Worm (Caenorhabditis elegans) whole organism, L1 larva: ENCODE measurements around the gene C17F4.12.

Experiments used
- C34B4.2 ChIP-seq: sonication (generic microtip); optimal IDR thresholded peaks from 2 replicates; lab custom pipeline; 2017; ENCODE audit warnings: mild to moderate bottlenecking, missing genetic modification characterization, missing compliant biosample characterization
- Y116A8C.19 ChIP-seq: sonication (generic microtip); optimal IDR thresholded peaks from 2 replicates; lab custom pipeline; 2016; ENCODE audit warnings: missing compliant biosample characterization, missing genetic modification characterization, borderline replicate concordance
- aha-1 ChIP-seq: fragments of 150-350 bp; optimal IDR thresholded peaks from 2 replicates; lab custom pipeline; 2014; ENCODE audit warnings: missing biosample characterization, missing genetic modification characterization
- aly-2 ChIP-seq: fragments of 150-350 bp; optimal IDR thresholded peaks from 2 replicates; lab custom pipeline; 2014; ENCODE audit warnings: missing biosample characterization, missing genetic modification characterization
- ama-1 ChIP-seq: fragments of 150-350 bp; optimal IDR thresholded peaks from 2 replicates; lab custom pipeline; 2014
- ceh-63 ChIP-seq: fragments of 200-800 bp; sonication (Bioruptor generic); optimal IDR thresholded peaks from 2 replicates; lab custom pipeline; 2018; ENCODE audit warnings: mild to moderate bottlenecking, missing genetic modification characterization, missing compliant biosample characterization
- ceh-82 ChIP-seq, 3 experiments: fragments of 150-350 bp in 1 of 3; sonication (generic microtip) in 2 of 3; optimal IDR thresholded peaks; 2 replicates each; lab custom pipeline; 2014 to 2017; ENCODE audit warnings: missing biosample characterization in 3 of 3, missing genetic modification characterization in 3 of 3
- ceh-88 ChIP-seq: fragments of 200-800 bp; sonication (Bioruptor generic); IDR thresholded peaks from 2 replicates; pipeline ENCODE4 v1.3.6; 2022; ENCODE audit warnings: missing genetic modification characterization, missing compliant biosample characterization
- ceh-90 ChIP-seq: sonication (generic microtip); optimal IDR thresholded peaks from 2 replicates; lab custom pipeline; 2016; ENCODE audit warnings: missing genetic modification characterization, missing compliant biosample characterization
- ces-1 ChIP-seq: fragments of 150-350 bp; optimal IDR thresholded peaks from 2 replicates; lab custom pipeline; 2014; ENCODE audit warnings: missing biosample characterization, missing genetic modification reagents, missing genetic modification characterization
- efl-1 ChIP-seq, 4 experiments: fragments of 150-350 bp; optimal IDR thresholded peaks in 3 of 4; peaks in 1 of 4; 1 replicate in 1 of 4; 2 replicates in 3 of 4; lab custom pipeline; 2014; ENCODE audit warnings: missing biosample characterization in 2 of 4, missing genetic modification characterization in 2 of 4, missing genetic modification reagents in 2 of 4
- egl-13 ChIP-seq: sonication (generic microtip); optimal IDR thresholded peaks from 2 replicates; lab custom pipeline; 2016; ENCODE audit warnings: missing genotype, missing genetic modification reagents, missing genetic modification characterization, missing compliant biosample characterization
- egl-27 ChIP-seq, 2 experiments: fragments of 150-350 bp in 1 of 2; sonication (generic microtip); optimal IDR thresholded peaks; 3 replicates each; lab custom pipeline; 2017 to 2018; ENCODE audit warnings: missing biosample characterization in 2 of 2, missing genetic modification characterization in 2 of 2, missing genetic modification reagents in 2 of 2
- elt-2 ChIP-seq: sonication (generic microtip); optimal IDR thresholded peaks from 2 replicates; lab custom pipeline; 2016; ENCODE audit warnings: missing genetic modification characterization, mild to moderate bottlenecking, inconsistent platforms, missing compliant biosample characterization, missing genetic modification reagents
- elt-3 ChIP-seq, 6 experiments: fragments of 150-350 bp in 1 of 6; sonication (generic microtip); optimal IDR thresholded peaks; 2 replicates each; lab custom pipeline; 2017 to 2018; ENCODE audit warnings: missing biosample characterization in 6 of 6, missing genetic modification characterization in 6 of 6, inconsistent platforms in 1 of 6
- fos-1 ChIP-seq: fragments of 150-350 bp; optimal IDR thresholded peaks from 2 replicates; lab custom pipeline; 2014; ENCODE audit warnings: missing biosample characterization, missing genetic modification characterization
- hlh-17 ChIP-seq: fragments of 200-800 bp; sonication (Bioruptor generic); optimal IDR thresholded peaks from 2 replicates; lab custom pipeline; 2018; ENCODE audit warnings: missing genetic modification characterization, mild to moderate bottlenecking, missing compliant biosample characterization, moderate library complexity, borderline replicate concordance
- irx-1 ChIP-seq: sonication (generic microtip); optimal IDR thresholded peaks from 2 replicates; lab custom pipeline; 2016; ENCODE audit warnings: missing genetic modification characterization, missing compliant biosample characterization
- lin-14 ChIP-seq: fragments of 200-800 bp; sonication (Bioruptor generic); optimal IDR thresholded peaks from 2 replicates; lab custom pipeline; 2018; ENCODE audit warnings: mild to moderate bottlenecking, missing genetic modification characterization, moderate library complexity, missing compliant biosample characterization
- lin-15B ChIP-seq: fragments of 150-350 bp; sonication (generic microtip); optimal IDR thresholded peaks from 3 replicates; lab custom pipeline; 2014; ENCODE audit warnings: missing biosample characterization, missing genetic modification characterization
- lin-35 ChIP-seq, 2 experiments: fragments of 150-350 bp; optimal IDR thresholded peaks; 2 replicates each; lab custom pipeline; 2014; ENCODE audit warnings: missing biosample characterization in 2 of 2, missing genetic modification characterization in 2 of 2, missing genetic modification reagents in 2 of 2
- lsy-2 ChIP-seq, 2 experiments: fragments of 150-350 bp; optimal IDR thresholded peaks; 2 replicates each; lab custom pipeline; 2014; ENCODE audit warnings: missing biosample characterization in 2 of 2, missing genetic modification characterization in 2 of 2
- mdl-1 ChIP-seq, 2 experiments: fragments of 150-350 bp; optimal IDR thresholded peaks; 2 replicates each; lab custom pipeline; 2014 to 2017; ENCODE audit warnings: missing biosample characterization in 2 of 2, missing genetic modification characterization in 2 of 2, inconsistent platforms in 1 of 2
- nhr-19 ChIP-seq: fragments of 200-800 bp; sonication (Bioruptor generic); conservative IDR thresholded peaks from 2 replicates; pipeline ENCODE4 v1.3.6; 2022; ENCODE audit warnings: missing genetic modification characterization, missing compliant biosample characterization
- nhr-28 ChIP-seq: fragments of 150-350 bp; optimal IDR thresholded peaks from 2 replicates; lab custom pipeline; 2014; ENCODE audit warnings: missing biosample characterization, missing genetic modification characterization
- nhr-84 ChIP-seq: sonication (generic microtip); optimal IDR thresholded peaks from 2 replicates; lab custom pipeline; 2017; ENCODE audit warnings: missing biosample characterization, missing genetic modification characterization
- pax-3 ChIP-seq: fragments of 200-800 bp; sonication (Bioruptor generic); optimal IDR thresholded peaks from 2 replicates; lab custom pipeline; 2018; ENCODE audit warnings: mild to moderate bottlenecking, missing genetic modification characterization, moderate library complexity, missing compliant biosample characterization
- pqm-1 ChIP-seq: sonication (generic microtip); optimal IDR thresholded peaks from 3 replicates; lab custom pipeline; 2017; ENCODE audit warnings: missing biosample characterization, missing genetic modification characterization
- sup-37 ChIP-seq: fragments of 200-800 bp; sonication (Bioruptor generic); optimal IDR thresholded peaks from 2 replicates; lab custom pipeline; 2018; ENCODE audit warnings: mild to moderate bottlenecking, missing genetic modification characterization, missing compliant biosample characterization
- swsn-7 ChIP-seq: sonication (generic microtip); optimal IDR thresholded peaks from 2 replicates; lab custom pipeline; 2016; ENCODE audit warnings: missing genetic modification characterization, missing compliant biosample characterization
- tlp-1 ChIP-seq: fragments of 150-350 bp; optimal IDR thresholded peaks from 2 replicates; lab custom pipeline; 2014; ENCODE audit warnings: missing biosample characterization, missing genetic modification characterization
- unc-130 ChIP-seq: fragments of 150-350 bp; optimal IDR thresholded peaks from 2 replicates; lab custom pipeline; 2017; ENCODE audit warnings: missing biosample characterization, missing genetic modification characterization, inconsistent platforms
- unc-62 ChIP-seq: fragments of 150-350 bp; optimal IDR thresholded peaks from 2 replicates; lab custom pipeline; 2014; ENCODE audit warnings: missing biosample characterization, missing genetic modification reagents, missing genetic modification characterization
- unc-98 ChIP-seq: fragments of 200-800 bp; sonication (Bioruptor generic); IDR thresholded peaks from 2 replicates; pipeline ENCODE4 v1.3.6; 2022; ENCODE audit warnings: missing genetic modification characterization, missing compliant biosample characterization
- xbp-1 ChIP-seq: sonication (generic microtip); optimal IDR thresholded peaks from 2 replicates; lab custom pipeline; 2016; ENCODE audit warnings: missing genetic modification characterization, missing compliant biosample characterization

The C17F4.12 gene

ce11 chrII:3209251-3209650 is 34.7 kb downstream of the C17F4.12 start, which contains the start of gene ZC239.6 (continued):
- TF ChIP-seq ceh-90 (tag; lab: Kevin White, UChicago) (no peak), efl-1 (optimal IDR thresholded peaks at IDR 0.05; lab: Kevin White, UChicago) (peak; percentile 39 to 42), efl-1 (GFP tag; optimal IDR thresholded peaks at IDR 0.05 in 1 of 2; lab: Kevin White, UChicago) (peak; percentile 41 to 84), C34B4.2 (no peak), ama-1 (lab: Kevin White, UChicago) (no peak), xbp-1 (tag; lab: Kevin White, UChicago) (peak; percentile 16), lin-35 (GFP tag; optimal IDR thresholded peaks at IDR 0.05; lab: Kevin White, UChicago) (peak in 1 of 2 experiments; percentile 8), ceh-82 (tag; optimal IDR thresholded peaks at IDR 0.05; lab: Kevin White, UChicago) (peak in 1 of 3 experiments; percentile 5), unc-62 (no peak), mdl-1 (tag; optimal IDR thresholded peaks at IDR 0.05; lab: Kevin White, UChicago) (no peak), elt-3 (tag; optimal IDR thresholded peaks at IDR 0.05; lab: Kevin White, UChicago) (no peak), hlh-17 (GFP tag; lab: Kevin White, UChicago) (no peak), ceh-88 (no peak)

DNA sequence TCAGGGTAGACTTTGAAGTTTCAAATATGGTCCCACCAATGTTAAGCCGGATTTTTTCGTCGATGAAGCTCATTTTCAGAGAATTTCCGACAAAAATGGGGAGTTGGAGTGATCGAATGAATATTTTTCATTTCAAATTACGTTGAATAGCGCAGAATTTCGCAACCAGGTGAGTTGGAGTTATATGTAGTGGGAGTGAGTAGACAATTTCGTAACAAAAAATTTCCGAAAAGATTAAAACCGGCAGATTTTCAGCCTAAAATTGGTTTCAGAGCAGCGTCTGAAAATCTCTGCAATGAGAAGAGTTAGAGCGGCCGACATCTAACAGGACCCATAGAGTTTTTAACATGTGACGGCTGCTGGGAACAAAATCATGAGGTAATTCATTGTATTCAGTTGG is 35.3 kb downstream of the C17F4.12 start, which contains the start of gene sdz-35:
Gene sdz-35, minus strand, starts transcription at position 101 of the 400 bp plus-strand sequence.
- TF ChIP-seq aly-2 (no peak), nhr-84 (tag; lab: Kevin White, UChicago) (no peak), egl-13 (tag; lab: Kevin White, UChicago) (no peak), nhr-28 (tag; lab: Kevin White, UChicago) (no peak), lsy-2 (tag; optimal IDR thresholded peaks at IDR 0.05; lab: Kevin White, UChicago) (no peak), tlp-1 (tag; lab: Kevin White, UChicago) (no peak), irx-1 (tag; lab: Kevin White, UChicago) (no peak)

- TF ChIP-seq Y116A8C.19 (tag; lab: Kevin White, UChicago) (no peak), ces-1 (GFP tag; lab: Kevin White, UChicago) (no peak), egl-27 (tag; optimal IDR thresholded peaks at IDR 0.05; lab: Kevin White, UChicago) (no peak), unc-130 (tag; lab: Kevin White, UChicago) (no peak), lin-14 (GFP tag; lab: Kevin White, UChicago) (no peak), unc-62 (no peak), C34B4.2 (no peak), aha-1 (tag; lab: Kevin White, UChicago) (no peak), pqm-1 (tag; lab: Kevin White, UChicago) (no peak), pax-3 (no peak), lsy-2 (tag; optimal IDR thresholded peaks at IDR 0.05; lab: Kevin White, UChicago) (no peak), nhr-28 (tag; lab: Kevin White, UChicago) (no peak), lin-35 (GFP tag; optimal IDR thresholded peaks at IDR 0.05; lab: Kevin White, UChicago) (no peak), nhr-84 (tag; lab: Kevin White, UChicago) (no peak), elt-2 (no peak), sup-37 (no peak), hlh-17 (GFP tag; lab: Kevin White, UChicago) (no peak)
Observed at ce11 chrII:3206423-3206989, 37.5 kb downstream of the C17F4.12 start, which contains the start of the genes ZC239.20 and ZC239.21. TSS of gene ZC239.20 (minus strand) at chrII:3206523. TSS of gene ZC239.21 (plus strand) at chrII:3206939.

DNA sequence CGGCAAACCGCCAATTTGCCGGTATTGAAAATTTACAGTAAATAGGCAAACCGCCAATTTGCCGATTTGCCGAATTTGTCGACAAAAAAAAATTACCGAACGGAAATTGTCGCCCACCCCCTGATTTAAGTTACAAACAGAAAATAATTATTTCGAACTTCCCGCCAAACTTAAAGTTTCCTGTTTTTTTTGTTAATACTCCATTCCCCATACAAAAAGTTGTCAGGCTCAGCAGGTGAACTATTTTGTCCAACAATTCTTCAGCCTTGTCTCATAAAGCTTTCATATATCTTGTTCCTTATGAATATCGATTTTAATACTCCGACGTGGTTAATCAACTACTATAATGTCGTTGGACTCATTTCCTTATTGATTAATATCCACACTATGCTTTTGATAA is 40.6 kb downstream of the C17F4.12 start, which contains the start of gene sri-50:
Gene sri-50, plus strand, starts transcription at position 301 of the 400 bp plus-strand sequence.
- TF ChIP-seq swsn-7 (tag; lab: Kevin White, UChicago): no peak
- TF ChIP-seq ceh-63 (GFP tag; lab: Kevin White, UChicago): no peak
- no peak for TF ChIP-seq fos-1
- no peak for TF ChIP-seq lin-15B (tag; lab: Kevin White, UChicago)
- no peak for TF ChIP-seq ceh-88
- no peak for TF ChIP-seq unc-98 (GFP tag; lab: Robert Waterston, UW)
- no peak for TF ChIP-seq sup-37
- TF ChIP-seq aha-1 (tag; lab: Kevin White, UChicago): no peak
- no peak for TF ChIP-seq nhr-19
- TF ChIP-seq pax-3: no peak
- TF ChIP-seq pqm-1 (tag; lab: Kevin White, UChicago): no peak
